Worm (Caenorhabditis elegans): Measurements from ENCODE around the gene F36F12.1.

ce11 chrV:2150876-2151275, 47.9 kb upstream of the F36F12.1 start, which contains the start of gene C45H4.13:
- no peak for TF ChIP-seq pat-9 (tag; optimal IDR thresholded peaks at IDR 0.05)
- no peak for TF ChIP-seq ceh-2 (tag; optimal IDR thresholded peaks at IDR 0.05)
